Fruit fly (Drosophila melanogaster): Measurements from ENCODE around the gene CG12395.

dm6 chrX:16087496-16087895 lies 24.8 kb upstream of the CG12395 start:
- TF ChIP-seq h (optimal IDR thresholded peaks at IDR 0.05) (no peak), psq (optimal IDR thresholded peaks at IDR 0.05) (no peak), Sin3A (optimal IDR thresholded peaks at IDR 0.05) (no peak), insv (optimal IDR thresholded peaks at IDR 0.05) (no peak), Myc (optimal IDR thresholded peaks at IDR 0.05) (no peak), ttk (optimal IDR thresholded peaks at IDR 0.05) (no peak)

All from Kc167 (cell line).